Worm (Caenorhabditis elegans) whole organism, L4 larva: ENCODE results near the gene M03E7.1.

Source experiments
- D1046.2 ChIP-seq: fragments of 200-800 bp; sonication (Bioruptor generic); IDR thresholded peaks from 2 replicates; pipeline ENCODE4 v1.3.6; 2022; ENCODE audit warnings: missing genetic modification characterization, missing compliant biosample characterization
- ZK546.5 ChIP-seq, 2 experiments: sonication (generic microtip); optimal IDR thresholded peaks; 2 replicates each; lab custom pipeline; 2017; ENCODE audit warnings: missing biosample characterization in 2 of 2, missing genetic modification characterization in 2 of 2
- ama-1 ChIP-seq: fragments of 150-350 bp; optimal IDR thresholded peaks from 2 replicates; lab custom pipeline; 2014; ENCODE audit warnings: inconsistent platforms, mixed read lengths
- nhr-41 ChIP-seq: fragments of 200-800 bp; sonication (Bioruptor generic); IDR thresholded peaks from 2 replicates; pipeline ENCODE4 v1.3.6; 2022; ENCODE audit warnings: missing genetic modification reagents, missing genetic modification characterization, missing compliant biosample characterization
- skn-1 ChIP-seq: fragments of 150-350 bp; optimal IDR thresholded peaks from 2 replicates; lab custom pipeline; 2014; ENCODE audit warnings: missing biosample characterization, missing genetic modification characterization

ce11 chrV:5592323-5592722, 29.2 kb upstream of the M03E7.1 start, which contains the start of gene vps-37:
- no peak for TF ChIP-seq D1046.2
- TF ChIP-seq nhr-41 (GFP tag; lab: Robert Waterston, UW), result no peak
- TF ChIP-seq ZK546.5 (tag; optimal IDR thresholded peaks at IDR 0.05; lab: Kevin White, UChicago), result no peak
- TF ChIP-seq ama-1 (lab: Kevin White, UChicago), result no peak
- TF ChIP-seq skn-1 (tag; lab: Kevin White, UChicago), result no peak
